Comparison of ENCODE assay signal across 1 worm cellular context in the genomic region with DNA sequence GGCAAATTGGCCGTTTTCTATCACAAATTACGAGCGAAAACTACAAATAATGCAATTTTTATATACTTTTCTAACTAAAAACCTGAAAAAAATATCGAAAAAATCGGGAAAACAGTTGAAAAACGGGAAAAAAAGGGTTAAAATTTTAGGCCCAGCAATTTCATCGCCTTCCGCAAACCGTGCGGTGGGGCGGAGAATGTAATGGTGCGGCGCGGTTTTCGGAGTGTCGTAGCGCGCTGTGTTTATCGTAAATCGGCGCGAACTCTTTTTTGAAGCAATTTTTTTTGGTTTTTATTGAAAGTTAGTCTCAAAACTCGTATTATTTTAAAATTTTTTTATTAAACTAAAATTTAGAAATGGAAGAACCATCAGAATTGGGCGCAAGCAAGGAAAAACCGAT.
TF ChIP-seq lines count a peak whose summit lies in the region.

A gene (plus strand): TSS at position 352 of the 400 bp plus-strand sequence.

TF ChIP-seq in whole organism, L1 larva, 84 proteins besides CTCF, POLR2A, EP300 and RAD21 (continued from another document):
- TF ChIP-seq nhr-19 (GFP tag; conservative IDR thresholded peaks at IDR 0.05; lab: Robert Waterston, UW) = peak; percentile 62
- no peak for TF ChIP-seq ces-1 (GFP tag; optimal IDR thresholded peaks at IDR 0.05; lab: Kevin White, UChicago)
- no peak for TF ChIP-seq nhr-237 (tag; optimal IDR thresholded peaks at IDR 0.05; lab: Kevin White, UChicago)
- peak; percentile 1 for TF ChIP-seq lin-39 (tag; optimal IDR thresholded peaks at IDR 0.05; lab: Kevin White, UChicago)
- TF ChIP-seq snu-23 (GFP tag; optimal IDR thresholded peaks at IDR 0.05; lab: Kevin White, UChicago) = peak; percentile 89
- TF ChIP-seq fkh-8 (tag; optimal IDR thresholded peaks at IDR 0.05; lab: Kevin White, UChicago) = peak; percentile 82
- TF ChIP-seq lin-14 (GFP tag; optimal IDR thresholded peaks at IDR 0.05; lab: Kevin White, UChicago) = no peak
- TF ChIP-seq isw-1 (GFP tag; IDR thresholded peaks at IDR 0.05; lab: Robert Waterston, UW) = peak; percentile 70
- TF ChIP-seq nhr-12 (tag; optimal IDR thresholded peaks at IDR 0.05; lab: Kevin White, UChicago) = no peak
- TF ChIP-seq sptf-1 (tag; optimal IDR thresholded peaks at IDR 0.05; lab: Kevin White, UChicago) = no peak
